Worm (Caenorhabditis elegans) whole organism, L3 larva: ENCODE results near the gene srd-13.
A peak's percentile ranks its signal among the peaks of the same experiment; 100 is the strongest.

Source experiments
- R02D3.7 ChIP-seq: fragments of 150-350 bp; optimal IDR thresholded peaks from 2 replicates; lab custom pipeline; 2014; ENCODE audit warnings: missing biosample characterization, missing genetic modification characterization
- ZK546.5 ChIP-seq: sonication (generic microtip); optimal IDR thresholded peaks from 2 replicates; lab custom pipeline; 2017; ENCODE audit warnings: missing biosample characterization, missing genetic modification characterization
- ama-1 ChIP-seq: fragments of 150-350 bp; optimal IDR thresholded peaks from 2 replicates; lab custom pipeline; 2018
- ceh-16 ChIP-seq: sonication (generic microtip); optimal IDR thresholded peaks from 2 replicates; lab custom pipeline; 2017; ENCODE audit warnings: missing biosample characterization, missing genetic modification characterization
- ceh-28 ChIP-seq: fragments of 150-350 bp; optimal IDR thresholded peaks from 2 replicates; lab custom pipeline; 2014; ENCODE audit warnings: missing biosample characterization, missing genetic modification reagents, missing genetic modification characterization
- ceh-9 ChIP-seq: sonication (generic microtip); optimal IDR thresholded peaks from 2 replicates; lab custom pipeline; 2018; ENCODE audit warnings: missing biosample characterization, missing genetic modification characterization
- egl-5 ChIP-seq: fragments of 150-350 bp; optimal IDR thresholded peaks from 2 replicates; lab custom pipeline; 2017; ENCODE audit warnings: missing biosample characterization, missing genetic modification reagents, missing genetic modification characterization, inconsistent platforms
- elt-1 ChIP-seq: fragments of 150-350 bp; optimal IDR thresholded peaks from 2 replicates; lab custom pipeline; 2014; ENCODE audit warnings: missing biosample characterization, missing genetic modification characterization
- elt-2 ChIP-seq: sonication (generic microtip); optimal IDR thresholded peaks from 2 replicates; lab custom pipeline; 2016; ENCODE audit warnings: missing genetic modification reagents, mild to moderate bottlenecking, missing genetic modification characterization, missing compliant biosample characterization
- eor-1 ChIP-seq, 2 experiments: fragments of 150-350 bp; optimal IDR thresholded peaks; 2 replicates each; lab custom pipeline; 2014 to 2018; ENCODE audit warnings: missing biosample characterization in 2 of 2, missing genetic modification characterization in 2 of 2
- fkh-10 ChIP-seq: sonication (generic microtip); optimal IDR thresholded peaks from 2 replicates; lab custom pipeline; 2017; ENCODE audit warnings: missing biosample characterization, missing genetic modification reagents, missing genetic modification characterization
- fos-1 ChIP-seq: fragments of 150-350 bp; optimal IDR thresholded peaks from 2 replicates; lab custom pipeline; 2014; ENCODE audit warnings: missing biosample characterization, missing genetic modification characterization
- hmg-11 ChIP-seq: sonication (generic microtip); optimal IDR thresholded peaks from 2 replicates; lab custom pipeline; 2016; ENCODE audit warnings: missing genetic modification characterization, missing compliant biosample characterization
- jun-1 ChIP-seq: fragments of 150-350 bp; optimal IDR thresholded peaks from 2 replicates; lab custom pipeline; 2014; ENCODE audit warnings: missing biosample characterization, missing genetic modification reagents, missing genetic modification characterization
- lin-39 ChIP-seq: fragments of 150-350 bp; optimal IDR thresholded peaks from 2 replicates; lab custom pipeline; 2018; ENCODE audit warnings: missing biosample characterization, missing genetic modification reagents, missing genetic modification characterization
- lsy-12 ChIP-seq: sonication (generic microtip); optimal IDR thresholded peaks from 2 replicates; lab custom pipeline; 2016; ENCODE audit warnings: mild to moderate bottlenecking, missing genetic modification characterization, missing compliant biosample characterization
- mml-1 ChIP-seq: fragments of 150-350 bp; sonication (generic microtip); optimal IDR thresholded peaks from 3 replicates; lab custom pipeline; 2014; ENCODE audit warnings: missing biosample characterization, missing genetic modification characterization
- nfya-1 ChIP-seq: sonication (generic microtip); optimal IDR thresholded peaks from 2 replicates; lab custom pipeline; 2017; ENCODE audit warnings: missing genetic modification characterization, mild to moderate bottlenecking, missing compliant biosample characterization, antibody characterized with exemption, moderate library complexity; ENCODE audit not compliant: insufficient read depth
- nhr-11 ChIP-seq: fragments of 150-350 bp; optimal IDR thresholded peaks from 2 replicates; lab custom pipeline; 2014; ENCODE audit warnings: missing biosample characterization, missing genetic modification characterization
- nhr-12 ChIP-seq: fragments of 150-350 bp; optimal IDR thresholded peaks from 2 replicates; lab custom pipeline; 2014; ENCODE audit warnings: missing biosample characterization, missing genetic modification characterization
- nhr-23 ChIP-seq: fragments of 150-350 bp; optimal IDR thresholded peaks from 2 replicates; lab custom pipeline; 2014; ENCODE audit warnings: missing biosample characterization, missing genetic modification reagents, missing genetic modification characterization
- nhr-237 ChIP-seq: fragments of 150-350 bp; optimal IDR thresholded peaks from 2 replicates; lab custom pipeline; 2014; ENCODE audit warnings: missing biosample characterization, missing genetic modification characterization
- nhr-28 ChIP-seq: fragments of 150-350 bp; optimal IDR thresholded peaks from 2 replicates; lab custom pipeline; 2014; ENCODE audit warnings: missing biosample characterization, missing genetic modification characterization
- nhr-43 ChIP-seq: sonication (generic microtip); optimal IDR thresholded peaks from 2 replicates; lab custom pipeline; 2016; ENCODE audit warnings: mild to moderate bottlenecking, missing genetic modification characterization, missing compliant biosample characterization; ENCODE audit not compliant: poor library complexity, severe bottlenecking
- nhr-67 ChIP-seq: fragments of 150-350 bp; optimal IDR thresholded peaks from 2 replicates; lab custom pipeline; 2014; ENCODE audit warnings: missing biosample characterization, missing genetic modification characterization
- nhr-77 ChIP-seq: fragments of 150-350 bp; optimal IDR thresholded peaks from 2 replicates; lab custom pipeline; 2014; ENCODE audit warnings: missing biosample characterization, missing genetic modification characterization
- pha-4 ChIP-seq: fragments of 150-350 bp; optimal IDR thresholded peaks from 2 replicates; lab custom pipeline; 2014; ENCODE audit warnings: missing biosample characterization, missing genetic modification reagents, missing genetic modification characterization
- skn-1 ChIP-seq: fragments of 150-350 bp; optimal IDR thresholded peaks from 2 replicates; lab custom pipeline; 2014; ENCODE audit warnings: missing biosample characterization, missing genetic modification characterization
- snpc-4 ChIP-seq: fragments of 150-350 bp; optimal IDR thresholded peaks from 2 replicates; lab custom pipeline; 2014; ENCODE audit warnings: missing biosample characterization, missing genetic modification characterization
- tbx-2 ChIP-seq: sonication (generic microtip); optimal IDR thresholded peaks from 2 replicates; lab custom pipeline; 2016; ENCODE audit warnings: mild to moderate bottlenecking, missing genetic modification characterization, missing compliant biosample characterization
- unc-39 ChIP-seq: sonication (generic microtip); optimal IDR thresholded peaks from 4 replicates; lab custom pipeline; 2017; ENCODE audit warnings: missing biosample characterization, missing genetic modification characterization
- unc-62 ChIP-seq: fragments of 150-350 bp; sonication (generic microtip); optimal IDR thresholded peaks from 4 replicates; lab custom pipeline; 2014; ENCODE audit warnings: missing biosample characterization, missing genetic modification reagents, missing genetic modification characterization
- zag-1 ChIP-seq: fragments of 150-350 bp; optimal IDR thresholded peaks from 2 replicates; lab custom pipeline; 2014; ENCODE audit warnings: missing biosample characterization, missing genetic modification characterization
- ztf-11 ChIP-seq: fragments of 150-350 bp; optimal IDR thresholded peaks from 2 replicates; lab custom pipeline; 2014; ENCODE audit warnings: missing biosample characterization, missing genetic modification characterization

The srd-13 gene

DNA sequence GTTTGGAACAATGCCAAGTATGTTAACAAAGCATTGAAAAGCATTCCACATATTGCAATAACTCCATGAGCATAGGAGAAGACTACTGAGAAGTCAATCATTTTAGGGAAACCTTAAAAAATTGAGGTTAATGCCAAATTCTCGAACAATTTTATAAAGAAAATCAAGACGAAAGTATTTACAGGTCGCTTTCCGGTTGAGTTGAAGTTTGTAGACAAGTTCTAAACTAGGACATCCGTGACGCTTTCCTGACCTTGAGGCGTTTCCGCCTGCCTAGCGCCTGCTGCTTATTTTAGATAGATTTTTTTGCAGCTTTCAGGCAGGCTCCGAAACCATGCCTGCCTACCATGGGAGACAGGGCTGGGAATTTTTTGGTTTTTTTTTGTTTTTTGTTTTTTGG, at the start of gene srd-13:
TSS of gene srd-13 (minus strand) at position 101 of the 400 bp plus-strand sequence.
- TF ChIP-seq ZK546.5 (tag; lab: Kevin White, UChicago) (no peak), zag-1 (tag; lab: Kevin White, UChicago) (no peak), fkh-10 (no peak), eor-1 (tag; optimal IDR thresholded peaks at IDR 0.05; lab: Kevin White, UChicago) (no peak), egl-5 (tag; lab: Kevin White, UChicago) (no peak), nhr-237 (no peak), nhr-11 (no peak), nhr-43 (tag; lab: Kevin White, UChicago) (no peak), unc-39 (no peak), snpc-4 (tag; lab: Kevin White, UChicago) (no peak), ztf-11 (tag; lab: Kevin White, UChicago) (no peak), mml-1 (tag; lab: Kevin White, UChicago) (no peak), nhr-77 (tag; lab: Kevin White, UChicago) (no peak), lsy-12 (tag; lab: Kevin White, UChicago) (no peak), ceh-28 (tag; lab: Kevin White, UChicago) (no peak), nhr-12 (tag; lab: Kevin White, UChicago) (no peak), unc-62 (no peak)

DNA sequence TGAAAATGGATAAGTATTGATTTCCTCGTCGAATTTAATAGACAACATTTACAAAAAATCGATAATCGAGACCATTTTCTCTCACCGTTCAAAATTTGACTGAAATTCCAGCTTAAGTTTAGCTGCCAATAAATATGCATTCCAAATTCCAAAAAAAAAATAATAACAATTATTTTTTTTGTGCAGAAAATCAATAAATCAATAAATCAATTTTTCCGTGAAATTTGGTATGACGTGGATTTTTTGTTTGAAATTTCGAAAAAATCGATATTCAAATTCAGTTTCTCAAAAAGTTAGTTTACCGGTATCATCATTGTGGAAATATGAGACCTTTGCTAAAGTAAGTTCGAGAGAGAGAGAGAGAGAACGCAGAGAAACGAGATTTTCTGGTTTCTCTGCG, 49.6 kb upstream of the srd-13 start, which contains the start of gene C55C3.3:
TSS of gene C55C3.3 (plus strand) at position 274 of the 400 bp plus-strand sequence.
- TF ChIP-seq elt-1 (tag; lab: Kevin White, UChicago) (no peak), nhr-11 (no peak), ceh-28 (tag; lab: Kevin White, UChicago) (peak; percentile 97)

DNA sequence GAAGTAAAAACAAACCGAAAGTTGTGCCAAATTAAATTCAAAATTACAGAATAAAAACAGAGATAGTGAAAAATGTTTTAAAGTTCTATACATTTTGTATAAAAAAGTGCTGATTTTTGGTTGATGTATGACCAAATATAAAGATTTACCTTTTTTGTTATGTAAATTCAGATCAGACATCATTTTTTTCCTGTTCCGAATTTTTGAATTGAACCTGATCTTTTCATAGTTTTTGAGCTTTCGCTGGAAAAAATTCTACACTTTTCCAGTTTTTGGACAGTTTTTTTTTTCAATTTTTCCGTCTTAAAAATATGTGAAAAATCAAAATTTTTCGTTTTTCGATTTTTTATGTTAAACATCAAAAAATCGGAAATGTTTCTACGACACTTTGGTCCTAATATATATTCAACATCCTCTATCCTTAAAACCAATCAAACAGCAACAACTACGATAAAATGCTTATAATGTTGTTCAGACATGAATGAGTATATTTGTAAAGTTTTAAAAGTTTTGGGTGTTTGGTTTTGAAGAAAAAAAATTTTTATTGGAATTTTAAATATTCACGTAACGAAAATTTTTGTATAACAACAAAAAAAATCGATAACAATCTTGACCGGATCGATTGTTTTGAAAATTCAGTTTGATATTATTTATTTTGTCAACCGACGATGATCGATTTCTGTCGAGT, 47.2 kb upstream of the srd-13 start, which contains the start of the genes C55C3.7 and C55C3.6:
TSS of gene C55C3.7 (minus strand) at position 101 of the 688 bp plus-strand sequence.
TSS of gene C55C3.6 (plus strand) at position 638 of the 688 bp plus-strand sequence.
- TF ChIP-seq jun-1 (tag; lab: Kevin White, UChicago) (no peak), ceh-9 (tag; lab: Kevin White, UChicago) (no peak), tbx-2 (tag; lab: Kevin White, UChicago) (no peak), nhr-67 (tag; lab: Kevin White, UChicago) (no peak)

DNA sequence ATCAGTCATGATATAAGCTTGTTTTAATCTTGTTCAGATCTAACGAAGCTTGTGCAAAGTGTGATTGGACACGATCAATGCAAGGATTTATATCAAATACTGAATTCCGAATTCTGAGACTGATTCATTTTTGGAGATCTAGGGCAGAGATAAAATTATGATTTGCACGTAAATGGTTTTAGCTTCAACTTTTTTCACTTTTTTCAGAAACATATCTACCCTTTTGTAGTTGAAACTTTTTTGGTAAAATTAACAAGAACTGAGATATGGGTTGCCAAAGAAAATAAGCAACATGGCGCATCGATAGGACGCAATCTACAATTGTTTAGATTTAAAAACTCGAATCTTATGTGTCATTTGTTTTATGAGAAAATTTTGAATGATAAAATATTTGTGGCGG, 42.6 kb upstream of the srd-13 start, which contains the start of gene C55C3.4:
TSS of gene C55C3.4 (minus strand) at position 101 of the 400 bp plus-strand sequence.
- TF ChIP-seq nhr-43 (tag; lab: Kevin White, UChicago) (no peak), unc-39 (no peak), nfya-1 (tag; lab: Kevin White, UChicago) (no peak), fos-1 (tag; lab: Kevin White, UChicago) (no peak), ZK546.5 (tag; lab: Kevin White, UChicago) (no peak), skn-1 (tag; lab: Kevin White, UChicago) (no peak), hmg-11 (tag; lab: Kevin White, UChicago) (no peak), nhr-23 (tag; lab: Kevin White, UChicago) (no peak), ceh-16 (tag; lab: Kevin White, UChicago) (no peak), elt-2 (no peak), nhr-28 (tag; lab: Kevin White, UChicago) (no peak), fkh-10 (no peak), egl-5 (tag; lab: Kevin White, UChicago) (no peak), eor-1 (tag; optimal IDR thresholded peaks at IDR 0.05; lab: Kevin White, UChicago) (no peak), jun-1 (tag; lab: Kevin White, UChicago) (no peak), R02D3.7 (tag; lab: Kevin White, UChicago) (no peak), lin-39 (tag; lab: Kevin White, UChicago) (no peak), unc-62 (no peak)

ce11 chrIV:5674435-5674834, 39.0 kb upstream of the srd-13 start, which contains the start of gene srd-5:
Gene srd-5 (minus strand): TSS chrIV:5674535.
- TF ChIP-seq elt-1 (tag; lab: Kevin White, UChicago) (no peak), pha-4 (no peak), ama-1 (no peak), R02D3.7 (tag; lab: Kevin White, UChicago) (no peak), nhr-237 (no peak)
- TF ChIP-seq, all 47 proteins: peak for 0
